Worm (Caenorhabditis elegans) whole organism, late embryonic: ENCODE measurements around the gene mab-21.

Source experiments
- C08G9.2 ChIP-seq: sonication (generic microtip); optimal IDR thresholded peaks from 2 replicates; lab custom pipeline; 2016; ENCODE audit warnings: mild to moderate bottlenecking, missing genetic modification characterization, moderate library complexity, missing compliant biosample characterization
- C38D4.7 ChIP-seq: fragments of 200-800 bp; sonication (Bioruptor generic); optimal IDR thresholded peaks from 2 replicates; lab custom pipeline; 2018; ENCODE audit warnings: mild to moderate bottlenecking, missing genetic modification characterization, moderate library complexity, missing compliant biosample characterization
- F13H6.1 ChIP-seq: sonication (generic microtip); optimal IDR thresholded peaks from 2 replicates; lab custom pipeline; 2016; ENCODE audit warnings: missing genetic modification characterization, missing compliant biosample characterization
- K02D7.2 ChIP-seq: sonication (generic microtip); optimal IDR thresholded peaks from 2 replicates; lab custom pipeline; 2017; ENCODE audit warnings: mild to moderate bottlenecking, missing genetic modification characterization, missing compliant biosample characterization
- K09A11.1 ChIP-seq: sonication (generic microtip); optimal IDR thresholded peaks from 2 replicates; lab custom pipeline; 2017; ENCODE audit warnings: antibody characterized with exemption, mild to moderate bottlenecking, missing genetic modification characterization, missing compliant biosample characterization; ENCODE audit not compliant: insufficient read depth
- T23F11.4 ChIP-seq: fragments of 200-800 bp; sonication (Bioruptor generic); optimal IDR thresholded peaks from 2 replicates; lab custom pipeline; 2018; ENCODE audit warnings: mild to moderate bottlenecking, missing genetic modification characterization, missing compliant biosample characterization
- ceh-18 ChIP-seq: sonication (generic microtip); optimal IDR thresholded peaks from 2 replicates; lab custom pipeline; 2016; ENCODE audit warnings: missing genetic modification characterization, missing compliant biosample characterization
- ceh-2 ChIP-seq: sonication (generic microtip); optimal IDR thresholded peaks from 2 replicates; lab custom pipeline; 2016; ENCODE audit warnings: missing genotype, missing genetic modification characterization, missing compliant biosample characterization
- ceh-22 ChIP-seq: sonication (generic microtip); optimal IDR thresholded peaks from 2 replicates; lab custom pipeline; 2017; ENCODE audit warnings: missing biosample characterization, missing genetic modification characterization
- ceh-24 ChIP-seq: sonication (generic microtip); optimal IDR thresholded peaks from 2 replicates; lab custom pipeline; 2016; ENCODE audit warnings: mild to moderate bottlenecking, missing genetic modification characterization, missing compliant biosample characterization
- ceh-30 ChIP-seq: fragments of 150-350 bp; optimal IDR thresholded peaks from 2 replicates; lab custom pipeline; 2014; ENCODE audit warnings: missing biosample characterization, missing genetic modification characterization
- ceh-34 ChIP-seq: sonication (generic microtip); optimal IDR thresholded peaks from 2 replicates; lab custom pipeline; 2016; ENCODE audit warnings: mild to moderate bottlenecking, missing genetic modification characterization, missing compliant biosample characterization
- ceh-45 ChIP-seq: fragments of 200-800 bp; sonication (Bioruptor generic); IDR thresholded peaks from 2 replicates; pipeline ENCODE4 v1.3.6; 2022; ENCODE audit warnings: missing genetic modification reagents, missing genetic modification characterization, missing compliant biosample characterization
- ceh-48 ChIP-seq: sonication (generic microtip); optimal IDR thresholded peaks from 2 replicates; lab custom pipeline; 2016; ENCODE audit warnings: missing genetic modification characterization, inconsistent platforms, missing compliant biosample characterization
- che-1 ChIP-seq: sonication (generic microtip); optimal IDR thresholded peaks from 2 replicates; lab custom pipeline; 2016; ENCODE audit warnings: mild to moderate bottlenecking, missing genetic modification characterization, missing compliant biosample characterization
- dmd-4 ChIP-seq: sonication (generic microtip); optimal IDR thresholded peaks from 2 replicates; lab custom pipeline; 2016; ENCODE audit warnings: borderline replicate concordance, missing genetic modification characterization, missing compliant biosample characterization
- dve-1 ChIP-seq: sonication (generic microtip); optimal IDR thresholded peaks from 2 replicates; lab custom pipeline; 2017; ENCODE audit warnings: antibody characterized with exemption, mild to moderate bottlenecking, missing genetic modification characterization, missing compliant biosample characterization
- ets-4 ChIP-seq: sonication (generic microtip); optimal IDR thresholded peaks from 2 replicates; lab custom pipeline; 2016; ENCODE audit warnings: missing genetic modification characterization, missing compliant biosample characterization
- eyg-1 ChIP-seq: sonication (generic microtip); optimal IDR thresholded peaks from 2 replicates; lab custom pipeline; 2016; ENCODE audit warnings: missing genotype, missing genetic modification characterization, missing compliant biosample characterization
- fax-1 ChIP-seq: sonication (generic microtip); optimal IDR thresholded peaks from 2 replicates; lab custom pipeline; 2016; ENCODE audit warnings: missing genotype, missing genetic modification characterization, missing compliant biosample characterization
- fkh-6 ChIP-seq: sonication (generic microtip); optimal IDR thresholded peaks from 2 replicates; lab custom pipeline; 2016; ENCODE audit warnings: missing genetic modification characterization, missing compliant biosample characterization
- gmeb-2 ChIP-seq: sonication (generic microtip); optimal IDR thresholded peaks from 2 replicates; lab custom pipeline; 2016; ENCODE audit warnings: missing genetic modification characterization, inconsistent platforms, missing compliant biosample characterization
- hlh-15 ChIP-seq: sonication (generic microtip); optimal IDR thresholded peaks from 2 replicates; lab custom pipeline; 2016; ENCODE audit warnings: missing genetic modification characterization, missing compliant biosample characterization
- hlh-30 ChIP-seq: sonication (generic microtip); optimal IDR thresholded peaks from 2 replicates; lab custom pipeline; 2017; ENCODE audit warnings: antibody characterized with exemption, missing genetic modification characterization, missing compliant biosample characterization; ENCODE audit not compliant: insufficient read depth
- hlh-6 ChIP-seq: sonication (generic microtip); optimal IDR thresholded peaks from 2 replicates; lab custom pipeline; 2016; ENCODE audit warnings: missing genotype, missing genetic modification characterization, missing compliant biosample characterization
- hlh-8 ChIP-seq: sonication (generic microtip); optimal IDR thresholded peaks from 2 replicates; lab custom pipeline; 2016; ENCODE audit warnings: missing genotype, missing genetic modification characterization, missing compliant biosample characterization
- madf-2 ChIP-seq: sonication (generic microtip); optimal IDR thresholded peaks from 2 replicates; lab custom pipeline; 2017; ENCODE audit warnings: missing genetic modification characterization, missing compliant biosample characterization
- nfya-1 ChIP-seq: sonication (generic microtip); optimal IDR thresholded peaks from 2 replicates; lab custom pipeline; 2017; ENCODE audit warnings: missing genetic modification characterization, mild to moderate bottlenecking, missing compliant biosample characterization, antibody characterized with exemption, moderate library complexity
- nhr-11 ChIP-seq: fragments of 150-350 bp; optimal IDR thresholded peaks from 2 replicates; lab custom pipeline; 2014; ENCODE audit warnings: missing biosample characterization, missing genetic modification characterization
- npax-4 ChIP-seq: sonication (generic microtip); optimal IDR thresholded peaks from 2 replicates; lab custom pipeline; 2016; ENCODE audit warnings: missing genetic modification characterization, missing compliant biosample characterization
- odd-2 ChIP-seq: sonication (generic microtip); optimal IDR thresholded peaks from 2 replicates; lab custom pipeline; 2017; ENCODE audit warnings: antibody characterized with exemption, mild to moderate bottlenecking, missing genetic modification characterization, missing compliant biosample characterization
- pag-3 ChIP-seq: sonication (generic microtip); optimal IDR thresholded peaks from 2 replicates; lab custom pipeline; 2016; ENCODE audit warnings: missing compliant biosample characterization, missing genetic modification characterization, borderline replicate concordance
- pat-9 ChIP-seq: fragments of 200-800 bp; sonication (Bioruptor generic); optimal IDR thresholded peaks from 2 replicates; lab custom pipeline; 2018; ENCODE audit warnings: mild to moderate bottlenecking, missing genetic modification characterization, moderate library complexity, missing compliant biosample characterization
- pax-1 ChIP-seq: fragments of 150-350 bp; optimal IDR thresholded peaks from 2 replicates; lab custom pipeline; 2014; ENCODE audit warnings: missing biosample characterization, missing genetic modification characterization
- pha-2 ChIP-seq: sonication (generic microtip); optimal IDR thresholded peaks from 2 replicates; lab custom pipeline; 2017; ENCODE audit warnings: mild to moderate bottlenecking, missing genetic modification characterization, missing compliant biosample characterization
- pqm-1 ChIP-seq: sonication (generic microtip); optimal IDR thresholded peaks from 2 replicates; lab custom pipeline; 2016; ENCODE audit warnings: missing genetic modification characterization, missing compliant biosample characterization
- pros-1 ChIP-seq: fragments of 150-350 bp; optimal IDR thresholded peaks from 2 replicates; lab custom pipeline; 2014; ENCODE audit warnings: missing biosample characterization, missing genetic modification reagents, missing genetic modification characterization
- rnt-1 ChIP-seq: sonication (generic microtip); optimal IDR thresholded peaks from 2 replicates; lab custom pipeline; 2016; ENCODE audit warnings: missing genetic modification characterization, missing compliant biosample characterization
- sdc-2 ChIP-seq: sonication (generic microtip); optimal IDR thresholded peaks from 2 replicates; lab custom pipeline; 2016; ENCODE audit warnings: missing genotype, missing genetic modification characterization, missing compliant biosample characterization
- sox-2 ChIP-seq: fragments of 200-800 bp; sonication (Bioruptor generic); IDR thresholded peaks from 2 replicates; pipeline ENCODE4 v1.3.6; 2022; ENCODE audit warnings: missing genetic modification reagents, missing genetic modification characterization, missing compliant biosample characterization
- sox-4 ChIP-seq: sonication (generic microtip); optimal IDR thresholded peaks from 2 replicates; lab custom pipeline; 2017; ENCODE audit warnings: mild to moderate bottlenecking, missing genetic modification characterization, inconsistent platforms, missing compliant biosample characterization
- syd-9 ChIP-seq: sonication (generic microtip); optimal IDR thresholded peaks from 2 replicates; lab custom pipeline; 2016; ENCODE audit warnings: mild to moderate bottlenecking, missing genetic modification characterization, moderate library complexity, missing compliant biosample characterization
- tbx-7 ChIP-seq: sonication (generic microtip); optimal IDR thresholded peaks from 2 replicates; lab custom pipeline; 2016; ENCODE audit warnings: missing genotype, missing genetic modification characterization, missing compliant biosample characterization
- ttx-3 ChIP-seq: sonication (generic microtip); optimal IDR thresholded peaks from 2 replicates; lab custom pipeline; 2016; ENCODE audit warnings: missing genetic modification reagents, missing genetic modification characterization, missing compliant biosample characterization
- unc-86 ChIP-seq: sonication (generic microtip); optimal IDR thresholded peaks from 2 replicates; lab custom pipeline; 2016; ENCODE audit warnings: missing genetic modification characterization, missing compliant biosample characterization
- zip-5 ChIP-seq: sonication (generic microtip); optimal IDR thresholded peaks from 2 replicates; lab custom pipeline; 2016; ENCODE audit warnings: missing genetic modification characterization, missing compliant biosample characterization
- ztf-16 ChIP-seq: sonication (generic microtip); optimal IDR thresholded peaks from 2 replicates; lab custom pipeline; 2017; ENCODE audit warnings: missing genetic modification characterization, missing compliant biosample characterization

The mab-21 gene

DNA sequence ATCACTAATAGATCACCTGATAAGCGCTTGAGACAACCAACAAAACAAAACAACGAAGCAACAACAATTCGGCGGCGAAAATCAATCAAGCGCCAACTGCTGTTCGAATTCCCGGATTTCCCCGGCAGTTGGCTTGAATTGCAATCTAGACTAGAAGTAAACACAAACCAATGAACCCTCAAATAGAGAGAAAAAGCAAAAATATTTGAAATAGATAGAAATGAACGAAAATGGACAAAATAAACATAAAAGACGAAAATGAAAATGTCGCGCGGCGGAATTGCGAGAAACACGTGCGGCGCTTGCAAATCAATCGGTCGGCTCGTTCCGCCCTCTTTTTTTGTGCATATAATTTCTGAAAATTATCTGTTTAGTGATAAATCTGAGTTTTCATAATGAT is 32.1 kb upstream of the mab-21 start, which contains the start of gene idhg-1 (continued):
- peak; percentile 98 for TF ChIP-seq sox-4 (tag; lab: Kevin White, UChicago)
- TF ChIP-seq eyg-1: peak; percentile 96
- TF ChIP-seq T23F11.4 (GFP tag; lab: Kevin White, UChicago): peak; percentile 92
- peak; percentile 88 for TF ChIP-seq nhr-11
- TF ChIP-seq C08G9.2: peak; percentile 95
- peak; percentile 95 for TF ChIP-seq ztf-16 (tag; lab: Kevin White, UChicago)
- TF ChIP-seq gmeb-2 (tag; lab: Kevin White, UChicago): peak; percentile 93
- TF ChIP-seq rnt-1 (tag; lab: Kevin White, UChicago): peak; percentile 94
- TF ChIP-seq pqm-1: peak; percentile 85
- TF ChIP-seq hlh-15 (tag; lab: Kevin White, UChicago): peak; percentile 97
- peak; percentile 91 for TF ChIP-seq che-1
- TF ChIP-seq fax-1 (tag; lab: Kevin White, UChicago): peak; percentile 97
- TF ChIP-seq ceh-24: peak; percentile 94
- TF ChIP-seq syd-9 (tag; lab: Kevin White, UChicago): peak; percentile 98
- peak; percentile 98 for TF ChIP-seq hlh-8 (tag; lab: Kevin White, UChicago)
- peak; percentile 68 for TF ChIP-seq hlh-30
- TF ChIP-seq ceh-30 (tag; lab: Kevin White, UChicago): peak; percentile 48
- no peak for TF ChIP-seq pax-1 (tag; lab: Kevin White, UChicago)
- TF ChIP-seq pha-2 (tag; lab: Kevin White, UChicago): peak; percentile 94
- peak; percentile 37 for TF ChIP-seq dve-1 (tag; lab: Kevin White, UChicago)
- TF ChIP-seq zip-5 (tag; lab: Kevin White, UChicago): peak; percentile 94
- peak; percentile 85 for TF ChIP-seq ceh-45 (GFP tag; lab: Robert Waterston, UW)
- TF ChIP-seq ceh-22: peak; percentile 68
- peak; percentile 98 for TF ChIP-seq ceh-34
- peak; percentile 97 for TF ChIP-seq ttx-3 (tag; lab: Kevin White, UChicago)
- peak; percentile 96 for TF ChIP-seq odd-2
- peak; percentile 97 for TF ChIP-seq unc-86
- peak; percentile 89 for TF ChIP-seq ets-4 (tag; lab: Kevin White, UChicago)
- TF ChIP-seq nfya-1 (tag; lab: Kevin White, UChicago): peak; percentile 96
- TF ChIP-seq K09A11.1 (tag; lab: Kevin White, UChicago): peak; percentile 98
- peak; percentile 94 for TF ChIP-seq dmd-4 (tag; lab: Kevin White, UChicago)
- no peak for TF ChIP-seq pros-1
- peak; percentile 96 for TF ChIP-seq ceh-48 (tag; lab: Kevin White, UChicago)
- peak; percentile 83 for TF ChIP-seq tbx-7 (tag; lab: Kevin White, UChicago)
- peak; percentile 90 for TF ChIP-seq ceh-18 (tag; lab: Kevin White, UChicago)
- peak; percentile 99 for TF ChIP-seq F13H6.1 (tag; lab: Kevin White, UChicago)
- TF ChIP-seq sox-2: peak; percentile 67
- TF ChIP-seq K02D7.2 (tag; lab: Kevin White, UChicago): peak; percentile 90
- TF ChIP-seq fkh-6 (tag; lab: Kevin White, UChicago): peak; percentile 96
- peak; percentile 98 for TF ChIP-seq hlh-6 (tag; lab: Kevin White, UChicago)
- TF ChIP-seq sdc-2: peak; percentile 88
- peak; percentile 96 for TF ChIP-seq pat-9 (tag; lab: Kevin White, UChicago)
- TF ChIP-seq ceh-2 (tag; lab: Kevin White, UChicago): peak; percentile 98
- peak; percentile 93 for TF ChIP-seq pag-3 (tag; lab: Kevin White, UChicago)
- TF ChIP-seq npax-4 (tag; lab: Kevin White, UChicago): peak; percentile 94
- peak; percentile 94 for TF ChIP-seq madf-2 (tag; lab: Kevin White, UChicago)
- peak; percentile 94 for TF ChIP-seq C38D4.7 (GFP tag; lab: Kevin White, UChicago)
- TF ChIP-seq, all 69 proteins: peak for 64
